Fruit fly (Drosophila melanogaster) whole organism, embryonic: ENCODE data around the gene CG5973.

Source experiments
- Antp ChIP-seq: fragments of 200-800 bp; sonication (Bioruptor generic); optimal IDR thresholded peaks from 3 replicates; lab custom pipeline; 2016; ENCODE audit warnings: missing biosample characterization, missing genetic modification characterization
- B-H2 ChIP-seq: fragments of 200-800 bp; sonication (Bioruptor generic); optimal IDR thresholded peaks from 2 replicates; lab custom pipeline; 2018; ENCODE audit warnings: missing biosample characterization, mild to moderate bottlenecking, missing genetic modification characterization
- CG10366 ChIP-seq: fragments of 200-800 bp; sonication (Bioruptor generic); IDR thresholded peaks from 2 replicates; pipeline ENCODE4 v1.3.6; 2022; ENCODE audit warnings: missing biosample characterization, missing genetic modification characterization
- CG10543 ChIP-seq: fragments of 200-800 bp; sonication (Bioruptor generic); optimal IDR thresholded peaks from 3 replicates; lab custom pipeline; 2017; ENCODE audit warnings: missing biosample characterization, mild to moderate bottlenecking, missing genetic modification characterization, moderate library complexity
- CG11723 ChIP-seq: fragments of 200-800 bp; sonication (Bioruptor generic); optimal IDR thresholded peaks from 2 replicates; lab custom pipeline; 2017; ENCODE audit warnings: missing biosample characterization, mild to moderate bottlenecking, missing genetic modification characterization
- CG13123 ChIP-seq: fragments of 200-800 bp; sonication (Bioruptor generic); optimal IDR thresholded peaks from 2 replicates; lab custom pipeline; 2016; ENCODE audit warnings: missing biosample characterization, missing genetic modification characterization
- CG13296 ChIP-seq: fragments of 200-800 bp; sonication (Bioruptor generic); optimal IDR thresholded peaks from 3 replicates; lab custom pipeline; 2018; ENCODE audit warnings: missing biosample characterization, mild to moderate bottlenecking, missing genetic modification characterization
- CG15011 ChIP-seq: fragments of 200-800 bp; sonication (Bioruptor generic); optimal IDR thresholded peaks from 3 replicates; lab custom pipeline; 2018; ENCODE audit warnings: missing biosample characterization, mild to moderate bottlenecking, missing genetic modification characterization
- CG17186 ChIP-seq: fragments of 200-800 bp; sonication (Bioruptor generic); optimal IDR thresholded peaks from 3 replicates; lab custom pipeline; 2017; ENCODE audit warnings: missing biosample characterization, missing genetic modification reagents, missing genetic modification characterization
- CG17802 ChIP-seq: fragments of 200-800 bp; sonication (Bioruptor generic); optimal IDR thresholded peaks from 2 replicates; lab custom pipeline; 2018; ENCODE audit warnings: missing biosample characterization, mild to moderate bottlenecking, missing genetic modification characterization, moderate library complexity
- CG18599 ChIP-seq: fragments of 200-800 bp; sonication (Bioruptor generic); optimal IDR thresholded peaks from 3 replicates; lab custom pipeline; 2017; ENCODE audit warnings: missing biosample characterization, missing genetic modification characterization, mild to moderate bottlenecking, moderate library complexity, missing genetic modification reagents
- CG3726 ChIP-seq: fragments of 200-800 bp; sonication (Bioruptor generic); IDR thresholded peaks from 3 replicates; pipeline ENCODE4, ENCODE4 v1.3.6; 2022; ENCODE audit warnings: missing biosample characterization, missing genetic modification characterization
- CG3838 ChIP-seq: fragments of 200-800 bp; sonication (Bioruptor generic); optimal IDR thresholded peaks from 3 replicates; lab custom pipeline; 2016; ENCODE audit warnings: missing biosample characterization, missing genetic modification characterization
- CG3847 ChIP-seq: fragments of 200-800 bp; sonication (Bioruptor generic); IDR thresholded peaks from 2 replicates; pipeline ENCODE4 v1.3.6; 2022; ENCODE audit warnings: missing biosample characterization, missing genetic modification characterization
- CG3995 ChIP-seq: fragments of 200-800 bp; sonication (Bioruptor generic); optimal IDR thresholded peaks from 3 replicates; lab custom pipeline; 2016; ENCODE audit warnings: missing biosample characterization, missing genetic modification characterization
- CG4282 ChIP-seq: fragments of 200-800 bp; sonication (Bioruptor generic); optimal IDR thresholded peaks from 2 replicates; lab custom pipeline; 2016; ENCODE audit warnings: missing biosample characterization, missing genetic modification characterization
- CG6254 ChIP-seq: fragments of 200-800 bp; sonication (Bioruptor generic); optimal IDR thresholded peaks from 3 replicates; lab custom pipeline; 2017; ENCODE audit warnings: mild to moderate bottlenecking, missing biosample characterization, missing genetic modification reagents, missing genetic modification characterization
- CG6654 ChIP-seq: fragments of 200-800 bp; sonication (Bioruptor generic); optimal IDR thresholded peaks from 2 replicates; lab custom pipeline; 2017; ENCODE audit warnings: missing biosample characterization, mild to moderate bottlenecking, missing genetic modification characterization
- CG7745 ChIP-seq: fragments of 200-800 bp; sonication (Bioruptor generic); optimal IDR thresholded peaks from 2 replicates; lab custom pipeline; 2018; ENCODE audit warnings: missing biosample characterization, mild to moderate bottlenecking, missing genetic modification characterization, moderate library complexity
- CG7963 ChIP-seq: fragments of 200-800 bp; sonication (Bioruptor generic); IDR thresholded peaks from 3 replicates; pipeline ENCODE4 v1.3.6; 2022; ENCODE audit warnings: missing biosample characterization, missing genetic modification characterization; ENCODE audit not compliant: partially characterized antibody
- CG8089 ChIP-seq: fragments of 200-800 bp; sonication (Bioruptor generic); optimal IDR thresholded peaks from 3 replicates; lab custom pipeline; 2016; ENCODE audit warnings: missing biosample characterization, missing genetic modification characterization
- CG8765 ChIP-seq: fragments of 200-800 bp; sonication (Bioruptor generic); IDR thresholded peaks from 2 replicates; pipeline ENCODE4 v1.3.6; 2022; ENCODE audit warnings: missing biosample characterization, missing genetic modification characterization
- Dbx ChIP-seq: fragments of 200-800 bp; sonication (Bioruptor generic); IDR thresholded peaks from 3 replicates; pipeline ENCODE4 v1.3.6; 2022; ENCODE audit warnings: missing biosample characterization, missing genetic modification characterization
- Dip3 ChIP-seq: fragments of 200-800 bp; sonication (Bioruptor generic); optimal IDR thresholded peaks from 3 replicates; lab custom pipeline; 2016; ENCODE audit warnings: missing biosample characterization, missing genetic modification characterization
- Doc3 ChIP-seq: fragments of 200-800 bp; sonication (Bioruptor generic); IDR thresholded peaks from 3 replicates; pipeline ENCODE4 v1.3.6; 2022; ENCODE audit warnings: missing biosample characterization, missing genetic modification characterization; ENCODE audit not compliant: partially characterized antibody
- GATAe ChIP-seq: fragments of 200-800 bp; sonication (Bioruptor generic); conservative IDR thresholded peaks from 2 replicates; pipeline ENCODE4 v1.3.6; 2022; ENCODE audit warnings: missing biosample characterization, missing genetic modification characterization
- H2.0 ChIP-seq: fragments of 200-800 bp; sonication (Bioruptor generic); IDR thresholded peaks from 2 replicates; pipeline ENCODE4 v1.3.6; 2022; ENCODE audit warnings: missing biosample characterization, missing genetic modification characterization
- Hand ChIP-seq: fragments of 200-800 bp; sonication (Bioruptor generic); optimal IDR thresholded peaks from 2 replicates; lab custom pipeline; 2017; ENCODE audit warnings: mild to moderate bottlenecking, missing biosample characterization, missing genetic modification reagents, missing genetic modification characterization
- Lhr ChIP-seq: fragments of 200-800 bp; sonication (Bioruptor generic); optimal IDR thresholded peaks from 3 replicates; lab custom pipeline; 2017; ENCODE audit warnings: mild to moderate bottlenecking, missing biosample characterization, missing genetic modification reagents, missing genetic modification characterization
- Lim3 ChIP-seq: fragments of 200-800 bp; sonication (Bioruptor generic); IDR thresholded peaks from 2 replicates; pipeline ENCODE4 v1.3.6; 2022; ENCODE audit warnings: missing biosample characterization, missing genetic modification characterization
- Max ChIP-seq: fragments of 200-800 bp; sonication (Bioruptor generic); optimal IDR thresholded peaks from 2 replicates; lab custom pipeline; 2016; ENCODE audit warnings: missing biosample characterization, mild to moderate bottlenecking, missing genetic modification characterization
- Nf-YB ChIP-seq: fragments of 200-800 bp; sonication (Bioruptor generic); optimal IDR thresholded peaks from 3 replicates; lab custom pipeline; 2019; ENCODE audit warnings: missing biosample characterization, mild to moderate bottlenecking, missing genetic modification characterization, moderate library complexity
- Optix ChIP-seq: fragments of 200-800 bp; sonication (Bioruptor generic); IDR thresholded peaks from 3 replicates; pipeline ENCODE4 v1.3.6; 2022; ENCODE audit warnings: missing biosample characterization, missing genetic modification characterization
- Sox102F ChIP-seq: fragments of 200-800 bp; sonication (Bioruptor generic); optimal IDR thresholded peaks from 2 replicates; lab custom pipeline; 2018; ENCODE audit warnings: missing biosample characterization, mild to moderate bottlenecking, missing genetic modification characterization, moderate library complexity
- Tbp ChIP-seq: fragments of >200 bp; optimal IDR thresholded peaks from 2 replicates; lab custom pipeline; 2018; ENCODE audit warnings: missing biosample characterization, missing genetic modification characterization
- al ChIP-seq: fragments of 200-800 bp; sonication (Bioruptor generic); IDR thresholded peaks from 2 replicates; pipeline ENCODE4 v1.3.6; 2022; ENCODE audit warnings: missing biosample characterization, missing genetic modification characterization
- ash1 ChIP-seq: fragments of 200-800 bp; sonication (Bioruptor generic); optimal IDR thresholded peaks from 2 replicates; lab custom pipeline; 2018; ENCODE audit warnings: missing biosample characterization, mild to moderate bottlenecking, missing genetic modification characterization
- bbx ChIP-seq: fragments of 200-800 bp; sonication (Bioruptor generic); IDR thresholded peaks from 2 replicates; pipeline ENCODE4 v1.3.6; 2022; ENCODE audit warnings: missing biosample characterization, missing genetic modification characterization; ENCODE audit not compliant: partially characterized antibody
- chinmo ChIP-seq: fragments of 200-800 bp; sonication (Bioruptor generic); IDR thresholded peaks from 4 replicates; pipeline ENCODE4 v1.3.6; 2022; ENCODE audit warnings: missing biosample characterization, missing genetic modification characterization; ENCODE audit not compliant: partially characterized antibody
- dmrt11E ChIP-seq: fragments of 200-800 bp; sonication (Bioruptor generic); optimal IDR thresholded peaks from 3 replicates; lab custom pipeline; 2018; ENCODE audit warnings: missing biosample characterization, mild to moderate bottlenecking, missing genetic modification characterization, moderate library complexity
- gcm2 ChIP-seq: fragments of 200-800 bp; sonication (Bioruptor generic); optimal IDR thresholded peaks from 2 replicates; lab custom pipeline; 2016; ENCODE audit warnings: missing biosample characterization, missing genetic modification characterization
- grau ChIP-seq: fragments of 200-800 bp; optimal IDR thresholded peaks from 3 replicates; lab custom pipeline; 2019; ENCODE audit warnings: missing biosample characterization, mild to moderate bottlenecking, missing genetic modification characterization, moderate library complexity
- gsb ChIP-seq: fragments of 200-800 bp; sonication (Bioruptor generic); IDR thresholded peaks from 2 replicates; pipeline ENCODE4 v1.3.6; 2022; ENCODE audit warnings: missing biosample characterization, missing genetic modification characterization
- lmd ChIP-seq: fragments of 200-800 bp; sonication (Bioruptor generic); IDR thresholded peaks from 2 replicates; pipeline ENCODE4 v1.3.6; 2022; ENCODE audit warnings: missing biosample characterization, missing genetic modification characterization
- luna ChIP-seq: fragments of 200-800 bp; sonication (Bioruptor generic); optimal IDR thresholded peaks from 2 replicates; lab custom pipeline; 2016; ENCODE audit warnings: missing biosample characterization, missing genetic modification characterization
- mam ChIP-seq: fragments of 200-800 bp; sonication (Bioruptor generic); optimal IDR thresholded peaks from 3 replicates; lab custom pipeline; 2016; ENCODE audit warnings: missing biosample characterization, missing genetic modification characterization
- mirr ChIP-seq: fragments of 200-800 bp; sonication (Bioruptor generic); optimal IDR thresholded peaks from 3 replicates; lab custom pipeline; 2018; ENCODE audit warnings: missing biosample characterization, mild to moderate bottlenecking, missing genetic modification characterization
- sna ChIP-seq: fragments of 200-800 bp; sonication (Bioruptor generic); IDR thresholded peaks from 2 replicates; pipeline ENCODE4 v1.3.6; 2022; ENCODE audit warnings: missing biosample characterization, missing genetic modification characterization; ENCODE audit not compliant: partially characterized antibody
- toy ChIP-seq: fragments of 200-800 bp; sonication (Bioruptor generic); IDR thresholded peaks from 2 replicates; pipeline ENCODE4 v1.3.6; 2022; ENCODE audit warnings: missing biosample characterization, missing genetic modification characterization
- trh ChIP-seq: fragments of 200-800 bp; sonication (Bioruptor generic); optimal IDR thresholded peaks from 2 replicates; lab custom pipeline; 2016; ENCODE audit warnings: missing biosample characterization, missing genetic modification characterization
- wek ChIP-seq: fragments of 200-800 bp; sonication (Bioruptor generic); optimal IDR thresholded peaks from 3 replicates; lab custom pipeline; 2018; ENCODE audit warnings: missing biosample characterization, mild to moderate bottlenecking, missing genetic modification characterization, moderate library complexity

CG5973 gene

dm6 chr2L:7395813-7396212, 41.5 kb upstream of the CG5973 start (continued):
- peak; percentile 25 for TF ChIP-seq Nf-YB (GFP tag; lab: Kevin White, UChicago)
- TF ChIP-seq CG6254 (GFP tag; lab: Kevin White, UChicago) = no peak
- TF ChIP-seq CG11723 (GFP tag; lab: Kevin White, UChicago) = no peak
- TF ChIP-seq CG13296 (GFP tag; lab: Kevin White, UChicago) = peak; percentile 62
- TF ChIP-seq chinmo (GFP tag; lab: Robert Waterston, UW) = no peak
- 0 out of 2 replicates have a peak, but pooled peaks have one; percentile 32 for TF ChIP-seq al (GFP tag; lab: Robert Waterston, UW)
- TF ChIP-seq CG18599 (GFP tag; lab: Kevin White, UChicago) = peak; percentile 63
- no peak for TF ChIP-seq CG3995 (GFP tag; lab: Kevin White, UChicago)
- no peak for TF ChIP-seq CG4282
- peak; percentile 78 for TF ChIP-seq grau (tag; lab: Kevin White, UChicago)
- TF ChIP-seq mam = no peak
- no peak for TF ChIP-seq gcm2
- 0 out of 2 replicates have a peak, but pooled peaks have one; percentile 43 for TF ChIP-seq gsb (GFP tag; lab: Robert Waterston, UW)
- TF ChIP-seq CG3726 (GFP tag; lab: Robert Waterston, UW) = no peak
- no peak for TF ChIP-seq bbx
- no peak for TF ChIP-seq ash1
- no peak for TF ChIP-seq GATAe (GFP tag; lab: Robert Waterston, UW)
- TF ChIP-seq CG3847 = peak; percentile 33; the same call in 1 of the 2 replicates
- no peak for TF ChIP-seq CG10543 (GFP tag; lab: Kevin White, UChicago)
- peak; percentile 33; the same call in 1 of the 2 replicates for TF ChIP-seq H2.0
- no peak for TF ChIP-seq CG7745 (tag; lab: Kevin White, UChicago)
- no peak for TF ChIP-seq CG7963 (GFP tag; lab: Robert Waterston, UW)
- no peak for TF ChIP-seq CG17186 (GFP tag; lab: Kevin White, UChicago)
- TF ChIP-seq luna = no peak
- no peak for TF ChIP-seq Antp
- no peak for TF ChIP-seq CG6654 (GFP tag; lab: Kevin White, UChicago)
- TF ChIP-seq Optix (GFP tag; lab: Robert Waterston, UW) = no peak
- TF ChIP-seq Sox102F (GFP tag; lab: Kevin White, UChicago) = peak; percentile 86
- TF ChIP-seq CG8089 (GFP tag; lab: Kevin White, UChicago) = no peak
- TF ChIP-seq trh = no peak
- TF ChIP-seq toy (GFP tag; lab: Robert Waterston, UW) = no peak
- TF ChIP-seq Dip3 (GFP tag; lab: Kevin White, UChicago) = no peak
- no peak for TF ChIP-seq Hand (GFP tag; lab: Kevin White, UChicago)
- no peak for TF ChIP-seq CG8765
- no peak for TF ChIP-seq CG15011
- TF ChIP-seq wek = no peak
- TF ChIP-seq Tbp (GFP tag; lab: Kevin White, UChicago) = no peak
- TF ChIP-seq Doc3 (GFP tag; lab: Robert Waterston, UW) = no peak
- no peak for TF ChIP-seq mirr (GFP tag; lab: Kevin White, UChicago)
- TF ChIP-seq B-H2 (GFP tag; lab: Kevin White, UChicago) = no peak
- TF ChIP-seq lmd (GFP tag; lab: Robert Waterston, UW) = peak; percentile 68
- peak; percentile 12 for TF ChIP-seq Max (GFP tag; lab: Kevin White, UChicago)
- TF ChIP-seq CG13123 (GFP tag; lab: Kevin White, UChicago) = no peak
- peak; percentile 50; the same call in 1 of the 2 replicates for TF ChIP-seq CG10366 (GFP tag; lab: Robert Waterston, UW)
- no peak for TF ChIP-seq Lim3 (GFP tag; lab: Robert Waterston, UW)
- TF ChIP-seq Lhr (GFP tag; lab: Kevin White, UChicago) = no peak
- TF ChIP-seq CG3838 (GFP tag; lab: Kevin White, UChicago) = no peak
- no peak; the same call in 2 of the 3 replicates for TF ChIP-seq Dbx
- no peak for TF ChIP-seq CG17802 (tag; lab: Kevin White, UChicago)
- no peak for TF ChIP-seq dmrt11E
- no peak for TF ChIP-seq sna (GFP tag; lab: Robert Waterston, UW)
